Fruit fly (Drosophila melanogaster): ENCODE measurements around the gene grp.

The grp gene

dm6 chr2L:16687863-16688262, 8.0 kb downstream of the grp start (continued):
- TF ChIP-seq CG8319 (GFP tag; optimal IDR thresholded peaks at IDR 0.05) (no peak), svp (GFP tag) (no peak), fd59A (GFP tag; optimal IDR thresholded peaks at IDR 0.05) (peak; percentile 65), CG6854 (GFP tag; optimal IDR thresholded peaks at IDR 0.05) (no peak), Gug (GFP tag; IDR thresholded peaks at IDR 0.05) (peak; percentile 25; the same call in 1 of the 2 replicates), Lpt (GFP tag; optimal IDR thresholded peaks at IDR 0.05) (peak; percentile 81), Ets21C (GFP tag; optimal IDR thresholded peaks at IDR 0.05) (no peak), CG1621 (tag; optimal IDR thresholded peaks at IDR 0.05) (peak; percentile 47), CG8632 (GFP tag; optimal IDR thresholded peaks at IDR 0.05) (peak; percentile 50), CG32006 (GFP tag; optimal IDR thresholded peaks at IDR 0.05) (peak; percentile 87), CG11294 (GFP tag; IDR thresholded peaks at IDR 0.05) (0 out of 2 replicates have a peak, but pooled peaks have one; percentile 14), CG15336 (GFP tag; IDR thresholded peaks at IDR 0.05) (peak; percentile 82), CG10669 (GFP tag; optimal IDR thresholded peaks at IDR 0.05) (peak; percentile 48), CG11762 (GFP tag; optimal IDR thresholded peaks at IDR 0.05; ENCODE audit: insufficient read depth) (peak; percentile 24), CG6163 (GFP tag; IDR thresholded peaks at IDR 0.05) (peak; percentile 47; the same call in 2 of the 3 replicates), dac (GFP tag; optimal IDR thresholded peaks at IDR 0.05) (no peak), Eip75B (GFP tag; optimal IDR thresholded peaks at IDR 0.05) (peak; percentile 37), salr (GFP tag; optimal IDR thresholded peaks at IDR 0.05) (peak; percentile 27 to 67), Sox102F (GFP tag; optimal IDR thresholded peaks at IDR 0.05) (no peak), CG31627 (GFP tag; optimal IDR thresholded peaks at IDR 0.05) (no peak), CG3032 (tag; optimal IDR thresholded peaks at IDR 0.05) (peak; percentile 69), eg (GFP tag; IDR thresholded peaks at IDR 0.05) (0 out of 3 replicates have a peak, but pooled peaks have one; percentile 13), Eip78C (GFP tag) (peak; percentile 94), Hr39 (GFP tag; optimal IDR thresholded peaks at IDR 0.05) (no peak), dsx (GFP tag; optimal IDR thresholded peaks at IDR 0.05; ENCODE audit: poor library complexity, severe bottlenecking) (peak; percentile 45), Smox (GFP tag; optimal IDR thresholded peaks at IDR 0.05) (no peak), spab (GFP tag; optimal IDR thresholded peaks at IDR 0.05) (peak; percentile 62), CG4318 (GFP tag; optimal IDR thresholded peaks at IDR 0.05) (peak; percentile 65), Ets96B (tag; optimal IDR thresholded peaks at IDR 0.05) (peak; percentile 68), CG10631 (GFP tag; optimal IDR thresholded peaks at IDR 0.05) (peak; percentile 83), net (GFP tag; optimal IDR thresholded peaks at IDR 0.05) (peak; percentile 71), CG3919 (GFP tag; optimal IDR thresholded peaks at IDR 0.05) (peak; percentile 77), CG6808 (GFP tag; optimal IDR thresholded peaks at IDR 0.05) (peak; percentile 76), Met (GFP tag; optimal IDR thresholded peaks at IDR 0.05) (no peak), acj6 (GFP tag; optimal IDR thresholded peaks at IDR 0.05) (peak; percentile 71), Eip93F (GFP tag; optimal IDR thresholded peaks at IDR 0.05) (no peak), OdsH (GFP tag; optimal IDR thresholded peaks at IDR 0.05) (peak; percentile 63)

dm6 chr2L:16689800-16690618, 10.2 kb downstream of the grp start:
- TF ChIP-seq CG11762 (GFP tag; optimal IDR thresholded peaks at IDR 0.05; ENCODE audit: insufficient read depth) (no peak), vri (GFP tag; optimal IDR thresholded peaks at IDR 0.05) (peak; percentile 58), CG10631 (GFP tag; optimal IDR thresholded peaks at IDR 0.05) (peak; percentile 52), CG11902 (GFP tag; optimal IDR thresholded peaks at IDR 0.05) (no peak), CG11294 (GFP tag; IDR thresholded peaks at IDR 0.05) (no peak), CG8119 (GFP tag; IDR thresholded peaks at IDR 0.05) (0 out of 3 replicates have a peak, but pooled peaks have one; percentile 32), CG8319 (GFP tag; optimal IDR thresholded peaks at IDR 0.05) (no peak), OdsH (GFP tag; optimal IDR thresholded peaks at IDR 0.05) (peak; percentile 64), Eip78C (GFP tag) (peak; percentile 93), Lpt (GFP tag; optimal IDR thresholded peaks at IDR 0.05) (peak; percentile 22), acj6 (GFP tag; optimal IDR thresholded peaks at IDR 0.05) (peak; percentile 58), CG4318 (GFP tag; optimal IDR thresholded peaks at IDR 0.05) (peak; percentile 47), esn (GFP tag; optimal IDR thresholded peaks at IDR 0.05) (peak; percentile 72), achi (GFP tag; optimal IDR thresholded peaks at IDR 0.05) (peak; percentile 43), Hr38 (GFP tag; optimal IDR thresholded peaks at IDR 0.05) (no peak), ss (GFP tag; optimal IDR thresholded peaks at IDR 0.05) (peak; percentile 39 to 42), Sox14 (GFP tag; optimal IDR thresholded peaks at IDR 0.05) (peak; percentile 73), CG10669 (GFP tag; optimal IDR thresholded peaks at IDR 0.05) (no peak), spab (GFP tag; optimal IDR thresholded peaks at IDR 0.05) (no peak), lz (GFP tag; optimal IDR thresholded peaks at IDR 0.05) (peak; percentile 61), CG6276 (GFP tag; optimal IDR thresholded peaks at IDR 0.05) (peak; percentile 20), Met (GFP tag; optimal IDR thresholded peaks at IDR 0.05) (peak; percentile 44), CG3032 (tag; optimal IDR thresholded peaks at IDR 0.05) (peak; percentile 9), topi (GFP tag; optimal IDR thresholded peaks at IDR 0.05) (peak; percentile 68), dac (GFP tag; optimal IDR thresholded peaks at IDR 0.05) (no peak)

Data from whole organism, prepupa.